Worm (Caenorhabditis elegans) whole organism, young adult: ENCODE measurements around the gene C41A3.2.

Experiments used
- B0336.3 ChIP-seq: fragments of 200-800 bp; sonication (Bioruptor generic); IDR thresholded peaks from 2 replicates; pipeline ENCODE4 v1.3.6; 2022; ENCODE audit warnings: missing genetic modification characterization, missing compliant biosample characterization
- F23B12.7 ChIP-seq: sonication (generic microtip); optimal IDR thresholded peaks from 2 replicates; lab custom pipeline; 2017; ENCODE audit warnings: missing genetic modification characterization, mild to moderate bottlenecking, missing compliant biosample characterization, antibody characterized with exemption, moderate library complexity; ENCODE audit not compliant: insufficient read depth
- F49E8.2 ChIP-seq: sonication (generic microtip); optimal IDR thresholded peaks from 3 replicates; lab custom pipeline; 2017; ENCODE audit warnings: missing genetic modification characterization, mild to moderate bottlenecking, missing compliant biosample characterization, antibody characterized with exemption, moderate library complexity; ENCODE audit not compliant: insufficient read depth
- F52B5.7 ChIP-seq: sonication (generic microtip); optimal IDR thresholded peaks from 2 replicates; lab custom pipeline; 2016; ENCODE audit warnings: mild to moderate bottlenecking, missing genetic modification characterization, missing compliant biosample characterization
- Y56A3A.18 ChIP-seq: fragments of 200-800 bp; sonication (Bioruptor generic); IDR thresholded peaks from 2 replicates; pipeline ENCODE4 v1.3.6; 2022; ENCODE audit warnings: missing genetic modification reagents, missing genetic modification characterization, missing compliant biosample characterization
- Y67H2A.10 ChIP-seq: fragments of 200-800 bp; sonication (Bioruptor generic); conservative IDR thresholded peaks from 2 replicates; pipeline ENCODE4 v1.3.6; 2022; ENCODE audit warnings: missing genetic modification reagents, missing genetic modification characterization, missing compliant biosample characterization
- Y79H2A.3 ChIP-seq: fragments of 200-800 bp; sonication (Bioruptor generic); conservative IDR thresholded peaks from 2 replicates; pipeline ENCODE4 v1.3.6; 2022; ENCODE audit warnings: missing genetic modification reagents, missing genetic modification characterization, missing compliant biosample characterization
- Y95B8A.8 ChIP-seq: fragments of 200-800 bp; sonication (Bioruptor generic); IDR thresholded peaks from 2 replicates; pipeline ENCODE4 v1.3.6; 2022; ENCODE audit warnings: missing genetic modification reagents, missing genetic modification characterization, missing compliant biosample characterization
- aptf-3 ChIP-seq: fragments of 200-800 bp; sonication (Bioruptor generic); IDR thresholded peaks from 2 replicates; pipeline ENCODE4 v1.3.6; 2022; ENCODE audit warnings: missing genetic modification characterization, missing compliant biosample characterization
- attf-5 ChIP-seq: fragments of 200-800 bp; sonication (Bioruptor generic); optimal IDR thresholded peaks from 2 replicates; lab custom pipeline; 2018; ENCODE audit warnings: mild to moderate bottlenecking, missing genetic modification characterization, missing compliant biosample characterization
- attf-6 ChIP-seq: fragments of 200-800 bp; sonication (Bioruptor generic); IDR thresholded peaks from 2 replicates; pipeline ENCODE4 v1.3.6; 2022; ENCODE audit warnings: missing genetic modification reagents, missing genetic modification characterization, missing compliant biosample characterization
- ceh-100 ChIP-seq: fragments of 200-800 bp; sonication (Bioruptor generic); IDR thresholded peaks from 2 replicates; pipeline ENCODE4 v1.3.6; 2022; ENCODE audit warnings: missing genetic modification reagents, missing genetic modification characterization, missing compliant biosample characterization
- ceh-58 ChIP-seq: fragments of 200-800 bp; sonication (Bioruptor generic); IDR thresholded peaks from 2 replicates; pipeline ENCODE4 v1.3.6; 2022; ENCODE audit warnings: missing genetic modification characterization, missing compliant biosample characterization
- egl-18 ChIP-seq: fragments of 200-800 bp; sonication (Bioruptor generic); IDR thresholded peaks from 2 replicates; pipeline ENCODE4 v1.3.6; 2022; ENCODE audit warnings: missing genetic modification reagents, missing genetic modification characterization, missing compliant biosample characterization
- let-526 ChIP-seq: fragments of 200-800 bp; sonication (Bioruptor generic); IDR thresholded peaks from 2 replicates; pipeline ENCODE4 v1.3.6; 2022; ENCODE audit warnings: missing genetic modification reagents, missing genetic modification characterization, missing compliant biosample characterization
- madf-6 ChIP-seq: fragments of 200-800 bp; sonication (Bioruptor generic); IDR thresholded peaks from 2 replicates; pipeline ENCODE4 v1.3.6; 2022; ENCODE audit warnings: missing genetic modification reagents, missing genetic modification characterization, missing compliant biosample characterization
- madf-8 ChIP-seq: fragments of 200-800 bp; sonication (Bioruptor generic); conservative IDR thresholded peaks from 2 replicates; pipeline ENCODE4 v1.3.6; 2022; ENCODE audit warnings: missing genetic modification reagents, missing genetic modification characterization, missing compliant biosample characterization
- mcd-1 ChIP-seq: fragments of 200-800 bp; sonication (Bioruptor generic); IDR thresholded peaks from 2 replicates; pipeline ENCODE4 v1.3.6; 2022; ENCODE audit warnings: missing genetic modification reagents, missing genetic modification characterization, missing compliant biosample characterization
- mxl-1 ChIP-seq: sonication (generic microtip); optimal IDR thresholded peaks from 2 replicates; lab custom pipeline; 2016; ENCODE audit warnings: missing genetic modification characterization, missing compliant biosample characterization
- nfya-2 ChIP-seq: fragments of 200-800 bp; sonication (Bioruptor generic); IDR thresholded peaks from 2 replicates; pipeline ENCODE4 v1.3.6; 2022; ENCODE audit warnings: missing genetic modification reagents, missing genetic modification characterization, missing compliant biosample characterization
- nhr-27 ChIP-seq: fragments of 200-800 bp; sonication (Bioruptor generic); optimal IDR thresholded peaks from 2 replicates; lab custom pipeline; 2018; ENCODE audit warnings: mild to moderate bottlenecking, missing genetic modification characterization, moderate library complexity, missing compliant biosample characterization
- nhr-80 ChIP-seq: sonication (generic microtip); optimal IDR thresholded peaks from 2 replicates; lab custom pipeline; 2016; ENCODE audit warnings: missing genetic modification characterization, missing compliant biosample characterization
- nhr-90 ChIP-seq: sonication (generic microtip); optimal IDR thresholded peaks from 2 replicates; lab custom pipeline; 2016; ENCODE audit warnings: missing genotype, mild to moderate bottlenecking, missing genetic modification characterization, missing compliant biosample characterization
- pbrm-1 ChIP-seq: fragments of 200-800 bp; sonication (Bioruptor generic); IDR thresholded peaks from 2 replicates; pipeline ENCODE4 v1.3.6; 2022; ENCODE audit warnings: missing genetic modification reagents, missing genetic modification characterization, missing compliant biosample characterization
- rpc-1 ChIP-seq, 2 experiments: fragments of 150-350 bp in 1 of 2; sonication (generic microtip) in 1 of 2; optimal IDR thresholded peaks; 2 replicates each; lab custom pipeline; 2014 to 2018; ENCODE audit warnings: missing biosample characterization in 1 of 2, missing genetic modification characterization in 1 of 2, missing genetic modification reagents in 1 of 2, missing genotype in 1 of 2
- sea-2 ChIP-seq: fragments of 200-800 bp; sonication (Bioruptor generic); IDR thresholded peaks from 2 replicates; pipeline ENCODE4 v1.3.6; 2022; ENCODE audit warnings: missing genetic modification characterization, missing compliant biosample characterization
- snpc-3.4 ChIP-seq: sonication (generic microtip); optimal IDR thresholded peaks from 2 replicates; lab custom pipeline; 2017; ENCODE audit warnings: missing genetic modification characterization, mild to moderate bottlenecking, missing compliant biosample characterization, antibody characterized with exemption, moderate library complexity, missing genotype, missing genetic modification reagents
- zfh-2 ChIP-seq: fragments of 200-800 bp; sonication (Bioruptor generic); conservative IDR thresholded peaks from 2 replicates; pipeline ENCODE4 v1.3.6; 2022; ENCODE audit warnings: missing genetic modification reagents, missing genetic modification characterization, missing compliant biosample characterization
- ztf-26 ChIP-seq: sonication (generic microtip); optimal IDR thresholded peaks from 2 replicates; lab custom pipeline; 2017; ENCODE audit warnings: missing genetic modification characterization, missing compliant biosample characterization
- ztf-28 ChIP-seq: fragments of 200-800 bp; sonication (Bioruptor generic); IDR thresholded peaks from 2 replicates; pipeline ENCODE4 v1.3.6; 2022; ENCODE audit warnings: missing genetic modification reagents, missing genetic modification characterization, missing compliant biosample characterization
- ztf-3 ChIP-seq: fragments of 200-800 bp; sonication (Bioruptor generic); optimal IDR thresholded peaks from 2 replicates; lab custom pipeline; 2018; ENCODE audit warnings: mild to moderate bottlenecking, missing genetic modification characterization, missing compliant biosample characterization

The C41A3.2 gene

DNA sequence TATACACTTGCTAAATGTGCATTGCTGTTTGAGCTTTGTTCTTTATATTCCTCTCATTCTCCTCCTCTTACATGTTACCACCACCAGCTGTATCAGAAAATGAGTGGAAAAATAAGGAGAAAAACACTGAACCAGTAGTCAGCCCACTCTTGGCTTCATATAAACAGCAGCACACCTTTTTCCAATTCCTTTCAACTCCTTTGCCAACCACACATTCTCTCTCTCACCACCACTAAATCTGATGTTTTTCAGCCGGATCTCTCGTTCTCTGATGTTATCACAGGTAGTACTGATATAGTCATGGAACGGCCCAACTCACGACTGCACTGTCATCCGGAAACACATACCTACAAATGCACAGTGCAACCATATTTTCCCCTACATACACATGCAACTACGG is 27.6 kb downstream of the C41A3.2 start, which contains the start of gene kcnl-3:
Gene kcnl-3 (plus strand): TSS at position 301 of the 400 bp plus-strand sequence.
- no peak for TF ChIP-seq egl-18 (GFP tag; lab: Robert Waterston, UW)
- no peak for TF ChIP-seq ceh-100 (GFP tag; lab: Robert Waterston, UW)
- no peak for TF ChIP-seq Y95B8A.8 (GFP tag; lab: Robert Waterston, UW)
- TF ChIP-seq Y67H2A.10 (GFP tag; lab: Robert Waterston, UW) = no peak
- no peak for TF ChIP-seq aptf-3 (GFP tag; lab: Robert Waterston, UW)
- TF ChIP-seq attf-6 (GFP tag; lab: Robert Waterston, UW) = no peak
- TF ChIP-seq madf-6 (GFP tag; lab: Robert Waterston, UW) = no peak
- no peak for TF ChIP-seq F49E8.2 (tag; lab: Kevin White, UChicago)
- no peak for TF ChIP-seq ztf-26
- TF ChIP-seq B0336.3 = no peak
- TF ChIP-seq rpc-1 (optimal IDR thresholded peaks at IDR 0.05; lab: Kevin White, UChicago) = no peak
- no peak for TF ChIP-seq rpc-1 (tag; optimal IDR thresholded peaks at IDR 0.05; lab: Kevin White, UChicago)
- no peak for TF ChIP-seq ztf-3 (GFP tag; lab: Kevin White, UChicago)
- TF ChIP-seq pbrm-1 (GFP tag; lab: Robert Waterston, UW) = no peak
- TF ChIP-seq attf-5 = no peak
- TF ChIP-seq mxl-1 = no peak
- no peak for TF ChIP-seq madf-8 (GFP tag; lab: Robert Waterston, UW)
- TF ChIP-seq F23B12.7 = no peak
- TF ChIP-seq, all 124 proteins: peak for 0

DNA sequence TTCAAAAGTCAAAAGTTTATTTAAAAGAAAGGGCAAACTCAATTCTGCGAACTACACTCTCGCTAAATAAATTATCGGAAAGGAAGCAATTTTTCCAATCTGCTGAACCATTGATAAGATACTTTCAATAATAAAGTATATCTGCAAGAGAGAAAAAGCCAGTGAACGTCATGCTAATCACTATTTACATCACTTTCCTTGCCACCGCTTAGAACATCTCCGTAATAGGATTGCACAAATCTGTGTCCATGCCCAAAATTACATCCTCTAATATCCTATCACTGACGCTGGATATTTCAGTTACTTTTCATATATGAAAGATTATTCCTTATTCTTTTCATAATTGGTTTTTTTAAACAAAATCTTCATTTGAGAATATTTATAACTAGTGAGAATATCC is 31.4 kb downstream of the C41A3.2 start:
- TF ChIP-seq zfh-2 (GFP tag; lab: Robert Waterston, UW) (no peak), sea-2 (no peak), attf-5 (no peak), nhr-90 (no peak), ztf-28 (GFP tag; lab: Robert Waterston, UW) (no peak)

DNA sequence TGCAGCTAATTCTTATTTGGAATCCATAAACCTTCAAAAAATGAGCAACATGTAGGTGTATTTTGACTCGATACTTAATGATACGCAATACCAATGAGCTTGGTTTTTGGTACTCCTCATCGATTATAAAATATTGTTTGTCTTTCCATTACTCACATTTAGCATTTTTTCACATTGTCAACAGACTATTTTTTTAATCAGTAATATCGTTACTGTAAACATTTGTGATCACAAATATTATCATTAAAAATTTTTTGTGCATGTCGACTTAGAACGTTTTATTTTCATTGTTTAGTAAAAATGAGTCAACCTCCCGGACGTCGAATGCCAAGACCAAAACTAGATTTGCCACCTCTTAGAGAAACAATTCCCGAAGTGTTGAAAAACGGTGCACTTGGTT is 36.8 kb downstream of the C41A3.2 start, which contains the start of gene sek-5:
Gene sek-5 (plus strand): TSS at position 301 of the 400 bp plus-strand sequence.
- no peak for TF ChIP-seq let-526 (GFP tag; lab: Robert Waterston, UW)
- no peak for TF ChIP-seq snpc-3.4 (tag; lab: Kevin White, UChicago)
- TF ChIP-seq pbrm-1 (GFP tag; lab: Robert Waterston, UW) = no peak
- TF ChIP-seq nfya-2 = no peak
- no peak for TF ChIP-seq F52B5.7 (tag; lab: Kevin White, UChicago)
- TF ChIP-seq Y79H2A.3 (GFP tag; lab: Robert Waterston, UW) = no peak
- TF ChIP-seq egl-18 (GFP tag; lab: Robert Waterston, UW) = no peak

DNA sequence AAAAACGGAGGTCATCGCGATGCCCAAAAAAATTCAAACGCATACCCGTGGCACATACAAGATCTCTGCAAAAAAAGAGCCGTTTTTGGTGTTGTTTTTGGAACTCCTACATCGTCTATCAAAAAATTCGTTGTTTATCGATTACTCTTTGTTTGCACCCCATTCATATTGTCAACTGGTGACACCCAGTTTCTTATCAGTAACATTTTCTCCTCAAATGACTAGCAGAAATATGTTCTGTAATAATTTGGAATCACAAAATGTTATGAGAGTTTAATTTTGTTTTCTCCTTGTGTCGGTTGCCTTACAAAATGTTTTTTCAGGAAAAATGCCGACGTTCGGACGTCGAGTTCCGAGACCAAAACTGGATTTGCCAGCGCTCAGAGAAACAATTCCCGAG is 39.4 kb downstream of the C41A3.2 start, which contains the start of gene sek-4:
Gene sek-4 (plus strand): TSS at position 318 of the 400 bp plus-strand sequence.
- TF ChIP-seq nhr-80 (tag; lab: Kevin White, UChicago) (peak; percentile 57), mcd-1 (no peak)

DNA sequence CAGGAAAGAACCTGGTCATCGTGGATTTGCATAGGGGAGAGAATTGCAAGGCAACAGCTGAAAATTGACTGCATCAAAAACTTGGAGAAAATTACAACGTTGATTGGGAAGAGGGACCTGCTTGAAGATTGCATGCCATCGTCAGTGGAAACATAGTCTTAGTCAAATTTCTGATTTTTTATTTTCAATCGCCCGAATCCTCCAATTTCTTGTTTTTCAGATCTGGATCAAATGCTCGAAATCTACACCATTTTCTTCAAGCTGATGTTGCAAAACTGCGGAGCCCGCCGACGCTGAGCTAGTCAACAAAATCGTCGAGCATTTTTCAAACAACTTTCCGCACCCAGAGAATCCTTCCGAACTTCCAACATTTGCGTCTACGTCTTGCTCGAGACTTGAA is 40.6 kb downstream of the C41A3.2 start:
- TF ChIP-seq ztf-28 (GFP tag; lab: Robert Waterston, UW) = no peak
- TF ChIP-seq Y56A3A.18 (GFP tag; lab: Robert Waterston, UW) = no peak
- no peak for TF ChIP-seq nhr-80 (tag; lab: Kevin White, UChicago)
- TF ChIP-seq ceh-58 (GFP tag; lab: Robert Waterston, UW) = no peak
- TF ChIP-seq nhr-27 (tag; lab: Kevin White, UChicago) = no peak
